Fruit fly (Drosophila melanogaster): ENCODE data around the gene Set.

DNA sequence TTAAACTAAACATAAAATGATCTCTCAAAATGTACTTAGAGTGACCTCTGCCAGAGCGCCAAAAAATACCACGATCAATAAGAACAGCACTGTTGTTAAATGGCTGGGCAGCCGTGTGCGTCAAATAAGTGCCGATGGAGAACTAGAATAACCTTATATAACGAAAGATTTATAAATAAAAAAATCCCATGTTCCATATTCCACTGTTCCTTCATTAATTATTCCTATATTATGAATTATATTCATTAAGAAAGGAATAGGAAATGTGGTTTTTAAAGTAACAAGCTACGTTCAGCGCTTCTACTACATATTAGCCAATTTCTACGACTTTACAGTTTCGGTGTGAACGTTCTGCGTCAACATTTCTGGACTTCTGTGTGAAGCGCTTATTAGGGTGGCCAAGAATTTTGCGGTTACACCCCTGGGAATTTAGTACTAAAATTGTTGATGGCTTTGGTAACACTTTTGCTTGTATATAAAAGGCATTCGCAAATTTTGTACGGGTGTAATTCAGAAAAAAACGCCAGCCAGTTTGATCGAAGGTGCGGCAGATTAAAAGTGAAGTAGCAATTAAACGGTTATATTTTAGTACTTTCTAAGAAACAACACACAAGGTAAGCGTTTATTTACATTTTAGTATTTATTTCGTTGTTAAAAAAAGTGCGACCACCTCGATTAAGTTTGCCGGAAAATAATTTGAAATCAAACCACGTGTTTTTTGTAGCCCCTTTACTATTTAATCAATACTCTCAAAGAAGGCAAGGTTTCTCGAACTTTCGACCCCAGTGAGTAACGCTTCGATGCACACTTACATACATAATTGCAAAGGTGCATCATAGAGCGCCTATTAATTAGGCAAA is 20.9 kb upstream of the Set start, which contains the start of the genes tefu and Hsc70-4:
- TF ChIP-seq h (optimal IDR thresholded peaks at IDR 0.05) (no peak), insv (optimal IDR thresholded peaks at IDR 0.05) (no peak), Myc (optimal IDR thresholded peaks at IDR 0.05) (no peak), Sin3A (optimal IDR thresholded peaks at IDR 0.05) (no peak), ttk (optimal IDR thresholded peaks at IDR 0.05) (no peak), psq (optimal IDR thresholded peaks at IDR 0.05) (no peak)
